Worm (Caenorhabditis elegans): ENCODE measurements around the gene F02D8.1.
A peak's percentile ranks its signal among the peaks of the same experiment; 100 is the strongest.

F02D8.1 gene

ce11 chrV:14936587-14936986, 41.9 kb downstream of the F02D8.1 start, which contains the start of gene C30G7.2:
Gene C30G7.2, plus strand, starts transcription at chrV:14936887.
- TF ChIP-seq ztf-1 (GFP tag; conservative IDR thresholded peaks at IDR 0.05) (no peak), skn-1 (tag; optimal IDR thresholded peaks at IDR 0.05) (no peak), sma-3 (GFP tag; optimal IDR thresholded peaks at IDR 0.05) (no peak), mdl-1 (tag; optimal IDR thresholded peaks at IDR 0.05) (no peak), C34F6.9 (tag; optimal IDR thresholded peaks at IDR 0.05) (no peak), fos-1 (tag; optimal IDR thresholded peaks at IDR 0.05) (no peak), zag-1 (tag; optimal IDR thresholded peaks at IDR 0.05) (no peak), egl-27 (tag; optimal IDR thresholded peaks at IDR 0.05) (no peak), mbf-1 (tag; optimal IDR thresholded peaks at IDR 0.05) (no peak), blmp-1 (tag; optimal IDR thresholded peaks at IDR 0.05; ENCODE audit: insufficient read depth) (no peak), nhr-25 (tag; optimal IDR thresholded peaks at IDR 0.05) (no peak), snpc-4 (tag; optimal IDR thresholded peaks at IDR 0.05) (no peak), nhr-11 (tag; optimal IDR thresholded peaks at IDR 0.05) (no peak), F13H6.1 (tag; optimal IDR thresholded peaks at IDR 0.05) (no peak), ztf-4 (tag; optimal IDR thresholded peaks at IDR 0.05) (no peak), ZK546.5 (tag; optimal IDR thresholded peaks at IDR 0.05) (no peak), ztf-11 (tag; optimal IDR thresholded peaks at IDR 0.05) (no peak), lin-11 (tag; optimal IDR thresholded peaks at IDR 0.05) (no peak)

ce11 chrV:14933450-14934218, 44.9 kb downstream of the F02D8.1 start:
- no peak for TF ChIP-seq nhr-23 (tag; optimal IDR thresholded peaks at IDR 0.05)
- no peak for TF ChIP-seq mab-5 (tag; optimal IDR thresholded peaks at IDR 0.05)
- TF ChIP-seq alr-1 (tag; optimal IDR thresholded peaks at IDR 0.05): no peak
- TF ChIP-seq Y55F3AM.14 (GFP tag; optimal IDR thresholded peaks at IDR 0.05): no peak
- TF ChIP-seq nhr-21 (tag; optimal IDR thresholded peaks at IDR 0.05): no peak
- TF ChIP-seq dmd-4 (tag; optimal IDR thresholded peaks at IDR 0.05): no peak
- TF ChIP-seq ceh-82 (tag; optimal IDR thresholded peaks at IDR 0.05): no peak
- no peak for TF ChIP-seq gmeb-1 (tag; optimal IDR thresholded peaks at IDR 0.05)
- TF ChIP-seq fos-1 (tag; optimal IDR thresholded peaks at IDR 0.05): no peak
- TF ChIP-seq nhr-12 (tag; optimal IDR thresholded peaks at IDR 0.05): no peak
- no peak for TF ChIP-seq crh-2 (tag; optimal IDR thresholded peaks at IDR 0.05)
- no peak for TF ChIP-seq unc-55 (GFP tag; optimal IDR thresholded peaks at IDR 0.05)
- TF ChIP-seq ZK546.5 (tag; optimal IDR thresholded peaks at IDR 0.05): no peak

ce11 chrV:14930168-14930567, 48.3 kb downstream of the F02D8.1 start:
- TF ChIP-seq nhr-129 (tag; optimal IDR thresholded peaks at IDR 0.05) (peak; percentile 44), C34F6.9 (tag; optimal IDR thresholded peaks at IDR 0.05) (peak; percentile 70), elt-3 (tag; optimal IDR thresholded peaks at IDR 0.05) (no peak), nhr-12 (tag; optimal IDR thresholded peaks at IDR 0.05) (no peak), nhr-21 (tag; optimal IDR thresholded peaks at IDR 0.05) (no peak), lsy-2 (tag; optimal IDR thresholded peaks at IDR 0.05) (peak in 1 of 2 experiments; percentile 31), nhr-237 (tag; optimal IDR thresholded peaks at IDR 0.05) (no peak), sem-4 (tag; optimal IDR thresholded peaks at IDR 0.05) (no peak), mbf-1 (tag; optimal IDR thresholded peaks at IDR 0.05) (no peak), unc-55 (GFP tag; optimal IDR thresholded peaks at IDR 0.05) (peak; percentile 93), mab-5 (tag; optimal IDR thresholded peaks at IDR 0.05) (no peak), ceh-82 (tag; optimal IDR thresholded peaks at IDR 0.05) (no peak), ztf-4 (tag; optimal IDR thresholded peaks at IDR 0.05) (no peak), blmp-1 (tag; optimal IDR thresholded peaks at IDR 0.05; ENCODE audit: insufficient read depth) (no peak), Y55F3AM.14 (GFP tag; optimal IDR thresholded peaks at IDR 0.05) (peak; percentile 3), crh-2 (tag; optimal IDR thresholded peaks at IDR 0.05) (peak; percentile 46), lin-13 (GFP tag; optimal IDR thresholded peaks at IDR 0.05) (no peak), ama-1 (optimal IDR thresholded peaks at IDR 0.05) (no peak), alr-1 (tag; optimal IDR thresholded peaks at IDR 0.05) (no peak), R02D3.7 (tag; optimal IDR thresholded peaks at IDR 0.05) (no peak), F13H6.1 (tag; optimal IDR thresholded peaks at IDR 0.05) (peak; percentile 7)

- TF ChIP-seq lin-39 (tag; optimal IDR thresholded peaks at IDR 0.05) (no peak), mab-5 (tag; optimal IDR thresholded peaks at IDR 0.05) (no peak)
Observed at ce11 chrV:14928248-14928647, 50.3 kb downstream of the F02D8.1 start, which contains the start of gene srg-55. Gene srg-55, minus strand, starts transcription at chrV:14928348.

All from whole organism, L2 larva.